Worm (Caenorhabditis elegans) whole organism, late embryonic: ENCODE results near the gene K09F5.6.

Experiments used
- C38D4.7 ChIP-seq: fragments of 200-800 bp; sonication (Bioruptor generic); optimal IDR thresholded peaks from 2 replicates; lab custom pipeline; 2018; ENCODE audit warnings: mild to moderate bottlenecking, missing genetic modification characterization, moderate library complexity, missing compliant biosample characterization
- F13H6.1 ChIP-seq: sonication (generic microtip); optimal IDR thresholded peaks from 2 replicates; lab custom pipeline; 2016; ENCODE audit warnings: missing genetic modification characterization, missing compliant biosample characterization
- ama-1 ChIP-seq: fragments of 150-350 bp; optimal IDR thresholded peaks from 2 replicates; lab custom pipeline; 2014
- ceh-24 ChIP-seq: sonication (generic microtip); optimal IDR thresholded peaks from 2 replicates; lab custom pipeline; 2016; ENCODE audit warnings: mild to moderate bottlenecking, missing genetic modification characterization, missing compliant biosample characterization
- fkh-6 ChIP-seq: sonication (generic microtip); optimal IDR thresholded peaks from 2 replicates; lab custom pipeline; 2016; ENCODE audit warnings: missing genetic modification characterization, missing compliant biosample characterization
- unc-86 ChIP-seq: sonication (generic microtip); optimal IDR thresholded peaks from 2 replicates; lab custom pipeline; 2016; ENCODE audit warnings: missing genetic modification characterization, missing compliant biosample characterization

- TF ChIP-seq C38D4.7 (GFP tag; lab: Kevin White, UChicago) = no peak
- TF ChIP-seq fkh-6 (tag; lab: Kevin White, UChicago) = no peak
- TF ChIP-seq ceh-24 = no peak
- no peak for TF ChIP-seq ama-1 (lab: Kevin White, UChicago)
- TF ChIP-seq unc-86 (tag; lab: Kevin White, UChicago) = no peak
- no peak for TF ChIP-seq F13H6.1 (tag; lab: Kevin White, UChicago)
Observed at ce11 chrX:7715463-7715862, 3.6 kb upstream of the K09F5.6 start.
